Fruit fly (Drosophila melanogaster): ENCODE results near the gene Efa6.

The Efa6 gene

DNA sequence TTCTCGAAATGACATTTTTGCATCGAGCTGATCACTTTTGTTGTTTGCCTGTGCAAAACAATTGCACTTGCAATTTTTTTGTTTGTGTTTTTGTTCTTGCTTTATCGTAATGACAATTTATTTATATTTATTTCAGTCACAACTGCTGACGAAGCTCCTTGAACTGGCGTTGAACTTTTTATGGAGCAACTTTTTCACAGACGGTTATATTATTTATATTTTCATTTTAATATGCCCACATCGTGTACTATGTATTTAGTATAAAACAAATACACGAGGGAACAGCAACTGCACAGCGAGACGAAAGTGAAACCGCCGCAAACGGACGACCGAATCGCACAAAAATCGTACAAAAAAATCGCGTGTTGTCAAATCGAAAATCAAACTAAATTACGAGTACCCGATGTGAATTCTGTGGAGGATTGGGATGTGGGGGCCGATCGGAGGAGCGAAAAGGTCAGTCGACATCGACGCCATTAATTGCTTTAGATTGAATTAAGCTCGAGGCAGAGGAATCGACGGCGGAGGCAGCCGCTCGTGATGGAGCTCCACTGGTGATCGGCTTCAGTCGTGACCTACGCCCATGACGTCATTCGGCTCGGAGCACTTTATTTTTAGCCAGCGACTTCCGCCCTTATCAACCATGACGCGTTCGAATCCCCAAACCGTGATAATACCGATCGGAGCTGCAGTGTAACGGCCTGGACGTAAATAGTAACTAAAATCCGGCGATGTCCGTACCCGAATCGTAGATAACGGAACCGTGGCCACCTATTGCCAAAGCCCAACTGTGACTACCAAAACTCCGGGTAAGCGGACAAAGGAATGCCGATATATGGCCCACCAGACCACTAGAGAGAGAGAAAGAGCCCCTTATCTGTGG, 48.4 kb downstream of the Efa6 start (continued):
- TF ChIP-seq lov (optimal IDR thresholded peaks at IDR 0.05), result no peak
- TF ChIP-seq lov (GFP tag; IDR thresholded peaks at IDR 0.05), result no peak
- no peak for TF ChIP-seq kay (GFP tag; optimal IDR thresholded peaks at IDR 0.05)
- no peak for TF ChIP-seq nau (GFP tag; optimal IDR thresholded peaks at IDR 0.05)
- peak; percentile 25 for TF ChIP-seq Med (GFP tag)
- TF ChIP-seq toy (GFP tag; IDR thresholded peaks at IDR 0.05), result no peak
- no peak for TF ChIP-seq phol (tag; optimal IDR thresholded peaks at IDR 0.05)
- TF ChIP-seq zen2 (GFP tag; IDR thresholded peaks at IDR 0.05; ENCODE audit: partially characterized antibody), result no peak
- TF ChIP-seq CG1529 (GFP tag; optimal IDR thresholded peaks at IDR 0.05), result no peak
- TF ChIP-seq CG2199 (GFP tag; IDR thresholded peaks at IDR 0.05), result no peak
- TF ChIP-seq CG15601 (tag; optimal IDR thresholded peaks at IDR 0.05), result no peak
- no peak for TF ChIP-seq p53 (GFP tag; optimal IDR thresholded peaks at IDR 0.05)
- no peak for TF ChIP-seq lilli (GFP tag; optimal IDR thresholded peaks at IDR 0.05)
- peak; percentile 71 for TF ChIP-seq Jarid2 (GFP tag; optimal IDR thresholded peaks at IDR 0.05)
- peak; percentile 55 for TF ChIP-seq corto (GFP tag; optimal IDR thresholded peaks at IDR 0.05)
- no peak for TF ChIP-seq CG11560 (tag; IDR thresholded peaks at IDR 0.05)
- TF ChIP-seq CG34376 (GFP tag; optimal IDR thresholded peaks at IDR 0.05), result peak; percentile 77
- TF ChIP-seq inv (GFP tag; IDR thresholded peaks at IDR 0.05; ENCODE audit: partially characterized antibody), result no peak
- TF ChIP-seq CG17568 (GFP tag; optimal IDR thresholded peaks at IDR 0.05), result no peak
- TF ChIP-seq Eip74EF (GFP tag; optimal IDR thresholded peaks at IDR 0.05), result peak in 1 of 2 experiments; percentile 10
- no peak for TF ChIP-seq CG32772 (GFP tag; IDR thresholded peaks at IDR 0.05)
- peak; percentile 45 for TF ChIP-seq CG6765 (GFP tag; optimal IDR thresholded peaks at IDR 0.05)
- no peak for TF ChIP-seq ham (GFP tag; IDR thresholded peaks at IDR 0.05)
- no peak for TF ChIP-seq CG8089 (GFP tag; optimal IDR thresholded peaks at IDR 0.05)
- no peak for TF ChIP-seq Nf-YC (tag; optimal IDR thresholded peaks at IDR 0.05)
- TF ChIP-seq Elba2 (GFP tag; optimal IDR thresholded peaks at IDR 0.05), result no peak
- TF ChIP-seq CG12769 (tag; optimal IDR thresholded peaks at IDR 0.05), result peak; percentile 65
- TF ChIP-seq hkb (optimal IDR thresholded peaks at IDR 0.05), result no peak
- no peak; the same call in 1 of the 2 replicates for TF ChIP-seq hkb (GFP tag; IDR thresholded peaks at IDR 0.05)
- TF ChIP-seq Stat92E (GFP tag; optimal IDR thresholded peaks at IDR 0.05), result no peak
- TF ChIP-seq CG8281 (tag; optimal IDR thresholded peaks at IDR 0.05), result no peak
- TF ChIP-seq sim (GFP tag; IDR thresholded peaks at IDR 0.05), result no peak
- TF ChIP-seq Deaf1 (tag; optimal IDR thresholded peaks at IDR 0.05), result peak; percentile 82
- TF ChIP-seq CG31388 (GFP tag; optimal IDR thresholded peaks at IDR 0.05), result no peak
- no peak for TF ChIP-seq caup (GFP tag; optimal IDR thresholded peaks at IDR 0.05; ENCODE audit: severe bottlenecking)
- peak; percentile 53 for TF ChIP-seq GATAe (GFP tag; conservative IDR thresholded peaks at IDR 0.05)
- TF ChIP-seq mld (GFP tag; IDR thresholded peaks at IDR 0.05; ENCODE audit: partially characterized antibody), result no peak
- TF ChIP-seq kni (GFP tag; optimal IDR thresholded peaks at IDR 0.05), result no peak
- TF ChIP-seq CG2678 (tag; optimal IDR thresholded peaks at IDR 0.05), result no peak
- TF ChIP-seq CHES-1-like (GFP tag; optimal IDR thresholded peaks at IDR 0.05), result no peak
- no peak for TF ChIP-seq CG17912 (GFP tag; optimal IDR thresholded peaks at IDR 0.05)
- no peak for TF ChIP-seq Ets97D (GFP tag; optimal IDR thresholded peaks at IDR 0.05)
- TF ChIP-seq CG8359 (GFP tag; optimal IDR thresholded peaks at IDR 0.05; ENCODE audit: borderline replicate concordance), result peak; percentile 22
- TF ChIP-seq Sox102F (GFP tag; optimal IDR thresholded peaks at IDR 0.05), result no peak
- TF ChIP-seq z (GFP tag; IDR thresholded peaks at IDR 0.05), result 0 out of 3 replicates have a peak, but pooled peaks have one; percentile 12
- TF ChIP-seq Xrp1 (GFP tag; IDR thresholded peaks at IDR 0.05), result no peak
- no peak for TF ChIP-seq ems (GFP tag; optimal IDR thresholded peaks at IDR 0.05)
- no peak for TF ChIP-seq her (GFP tag; optimal IDR thresholded peaks at IDR 0.05)
- TF ChIP-seq Dek (tag; optimal IDR thresholded peaks at IDR 0.05), result no peak
